Worm (Caenorhabditis elegans) whole organism, late embryonic: ENCODE results near the gene gop-1.

Experiments used
- C08G9.2 ChIP-seq: sonication (generic microtip); optimal IDR thresholded peaks from 2 replicates; lab custom pipeline; 2016; ENCODE audit warnings: mild to moderate bottlenecking, missing genetic modification characterization, moderate library complexity, missing compliant biosample characterization
- F13H6.1 ChIP-seq: sonication (generic microtip); optimal IDR thresholded peaks from 2 replicates; lab custom pipeline; 2016; ENCODE audit warnings: missing genetic modification characterization, missing compliant biosample characterization
- K09A11.1 ChIP-seq: sonication (generic microtip); optimal IDR thresholded peaks from 2 replicates; lab custom pipeline; 2017; ENCODE audit warnings: antibody characterized with exemption, mild to moderate bottlenecking, missing genetic modification characterization, missing compliant biosample characterization; ENCODE audit not compliant: insufficient read depth
- T23F11.4 ChIP-seq: fragments of 200-800 bp; sonication (Bioruptor generic); optimal IDR thresholded peaks from 2 replicates; lab custom pipeline; 2018; ENCODE audit warnings: mild to moderate bottlenecking, missing genetic modification characterization, missing compliant biosample characterization
- Y22D7AL.16 ChIP-seq: sonication (generic microtip); optimal IDR thresholded peaks from 2 replicates; lab custom pipeline; 2016; ENCODE audit warnings: missing genetic modification characterization, missing compliant biosample characterization
- ama-1 ChIP-seq: fragments of 150-350 bp; optimal IDR thresholded peaks from 2 replicates; lab custom pipeline; 2014
- ceh-14 ChIP-seq: sonication (generic microtip); optimal IDR thresholded peaks from 2 replicates; lab custom pipeline; 2016; ENCODE audit warnings: missing genotype, missing genetic modification characterization, missing compliant biosample characterization
- ceh-18 ChIP-seq: sonication (generic microtip); optimal IDR thresholded peaks from 2 replicates; lab custom pipeline; 2016; ENCODE audit warnings: missing genetic modification characterization, missing compliant biosample characterization
- ceh-19 ChIP-seq: fragments of 200-800 bp; sonication (Bioruptor generic); optimal IDR thresholded peaks from 2 replicates; lab custom pipeline; 2018; ENCODE audit warnings: mild to moderate bottlenecking, missing genetic modification characterization, missing compliant biosample characterization
- ceh-2 ChIP-seq: sonication (generic microtip); optimal IDR thresholded peaks from 2 replicates; lab custom pipeline; 2016; ENCODE audit warnings: missing genotype, missing genetic modification characterization, missing compliant biosample characterization
- ceh-22 ChIP-seq: sonication (generic microtip); optimal IDR thresholded peaks from 2 replicates; lab custom pipeline; 2017; ENCODE audit warnings: missing biosample characterization, missing genetic modification characterization
- ceh-31 ChIP-seq: sonication (generic microtip); optimal IDR thresholded peaks from 2 replicates; lab custom pipeline; 2016; ENCODE audit warnings: missing genetic modification characterization, missing compliant biosample characterization
- ceh-34 ChIP-seq: sonication (generic microtip); optimal IDR thresholded peaks from 2 replicates; lab custom pipeline; 2016; ENCODE audit warnings: mild to moderate bottlenecking, missing genetic modification characterization, missing compliant biosample characterization
- ceh-48 ChIP-seq: sonication (generic microtip); optimal IDR thresholded peaks from 2 replicates; lab custom pipeline; 2016; ENCODE audit warnings: missing genetic modification characterization, inconsistent platforms, missing compliant biosample characterization
- ceh-6 ChIP-seq: fragments of 200-800 bp; sonication (Bioruptor generic); optimal IDR thresholded peaks from 2 replicates; lab custom pipeline; 2018; ENCODE audit warnings: mild to moderate bottlenecking, missing genetic modification characterization, missing compliant biosample characterization
- ceh-9 ChIP-seq: sonication (generic microtip); optimal IDR thresholded peaks from 2 replicates; lab custom pipeline; 2016; ENCODE audit warnings: mild to moderate bottlenecking, missing genetic modification characterization, inconsistent platforms, missing compliant biosample characterization
- che-1 ChIP-seq: sonication (generic microtip); optimal IDR thresholded peaks from 2 replicates; lab custom pipeline; 2016; ENCODE audit warnings: mild to moderate bottlenecking, missing genetic modification characterization, missing compliant biosample characterization
- dve-1 ChIP-seq: sonication (generic microtip); optimal IDR thresholded peaks from 2 replicates; lab custom pipeline; 2017; ENCODE audit warnings: antibody characterized with exemption, mild to moderate bottlenecking, missing genetic modification characterization, missing compliant biosample characterization
- elt-2 ChIP-seq: sonication (generic microtip); optimal IDR thresholded peaks from 2 replicates; lab custom pipeline; 2016; ENCODE audit warnings: missing genetic modification reagents, missing genetic modification characterization, missing compliant biosample characterization
- elt-4 ChIP-seq: sonication (generic microtip); optimal IDR thresholded peaks from 2 replicates; lab custom pipeline; 2016; ENCODE audit warnings: missing genetic modification characterization, missing compliant biosample characterization
- ets-4 ChIP-seq: sonication (generic microtip); optimal IDR thresholded peaks from 2 replicates; lab custom pipeline; 2016; ENCODE audit warnings: missing genetic modification characterization, missing compliant biosample characterization
- eyg-1 ChIP-seq: sonication (generic microtip); optimal IDR thresholded peaks from 2 replicates; lab custom pipeline; 2016; ENCODE audit warnings: missing genotype, missing genetic modification characterization, missing compliant biosample characterization
- fax-1 ChIP-seq: sonication (generic microtip); optimal IDR thresholded peaks from 2 replicates; lab custom pipeline; 2016; ENCODE audit warnings: missing genotype, missing genetic modification characterization, missing compliant biosample characterization
- gmeb-2 ChIP-seq: sonication (generic microtip); optimal IDR thresholded peaks from 2 replicates; lab custom pipeline; 2016; ENCODE audit warnings: missing genetic modification characterization, inconsistent platforms, missing compliant biosample characterization
- hlh-13 ChIP-seq: fragments of 200-800 bp; sonication (Bioruptor generic); optimal IDR thresholded peaks from 2 replicates; lab custom pipeline; 2018; ENCODE audit warnings: mild to moderate bottlenecking, missing genetic modification characterization, missing compliant biosample characterization
- hlh-30 ChIP-seq: sonication (generic microtip); optimal IDR thresholded peaks from 2 replicates; lab custom pipeline; 2017; ENCODE audit warnings: antibody characterized with exemption, missing genetic modification characterization, missing compliant biosample characterization; ENCODE audit not compliant: insufficient read depth
- hlh-8 ChIP-seq: sonication (generic microtip); optimal IDR thresholded peaks from 2 replicates; lab custom pipeline; 2016; ENCODE audit warnings: missing genotype, missing genetic modification characterization, missing compliant biosample characterization
- lim-6 ChIP-seq: sonication (generic microtip); optimal IDR thresholded peaks from 2 replicates; lab custom pipeline; 2016; ENCODE audit warnings: missing genetic modification characterization, missing compliant biosample characterization
- lin-11 ChIP-seq: fragments of 200-800 bp; sonication (Bioruptor generic); optimal IDR thresholded peaks from 2 replicates; lab custom pipeline; 2018; ENCODE audit warnings: mild to moderate bottlenecking, missing genetic modification characterization, missing compliant biosample characterization
- madf-2 ChIP-seq: sonication (generic microtip); optimal IDR thresholded peaks from 2 replicates; lab custom pipeline; 2017; ENCODE audit warnings: missing genetic modification characterization, missing compliant biosample characterization
- nfya-1 ChIP-seq: sonication (generic microtip); optimal IDR thresholded peaks from 2 replicates; lab custom pipeline; 2017; ENCODE audit warnings: missing genetic modification characterization, mild to moderate bottlenecking, missing compliant biosample characterization, antibody characterized with exemption, moderate library complexity
- odd-2 ChIP-seq: sonication (generic microtip); optimal IDR thresholded peaks from 2 replicates; lab custom pipeline; 2017; ENCODE audit warnings: antibody characterized with exemption, mild to moderate bottlenecking, missing genetic modification characterization, missing compliant biosample characterization
- pag-3 ChIP-seq: sonication (generic microtip); optimal IDR thresholded peaks from 2 replicates; lab custom pipeline; 2016; ENCODE audit warnings: missing compliant biosample characterization, missing genetic modification characterization, borderline replicate concordance
- pax-1 ChIP-seq: fragments of 150-350 bp; optimal IDR thresholded peaks from 2 replicates; lab custom pipeline; 2014; ENCODE audit warnings: missing biosample characterization, missing genetic modification characterization
- pha-2 ChIP-seq: sonication (generic microtip); optimal IDR thresholded peaks from 2 replicates; lab custom pipeline; 2017; ENCODE audit warnings: mild to moderate bottlenecking, missing genetic modification characterization, missing compliant biosample characterization
- rnt-1 ChIP-seq: sonication (generic microtip); optimal IDR thresholded peaks from 2 replicates; lab custom pipeline; 2016; ENCODE audit warnings: missing genetic modification characterization, missing compliant biosample characterization
- sdc-2 ChIP-seq: sonication (generic microtip); optimal IDR thresholded peaks from 2 replicates; lab custom pipeline; 2016; ENCODE audit warnings: missing genotype, missing genetic modification characterization, missing compliant biosample characterization
- sox-2 ChIP-seq: fragments of 200-800 bp; sonication (Bioruptor generic); IDR thresholded peaks from 2 replicates; pipeline ENCODE4 v1.3.6; 2022; ENCODE audit warnings: missing genetic modification reagents, missing genetic modification characterization, missing compliant biosample characterization
- syd-9 ChIP-seq: sonication (generic microtip); optimal IDR thresholded peaks from 2 replicates; lab custom pipeline; 2016; ENCODE audit warnings: mild to moderate bottlenecking, missing genetic modification characterization, moderate library complexity, missing compliant biosample characterization
- tbx-2 ChIP-seq: sonication (generic microtip); optimal IDR thresholded peaks from 2 replicates; lab custom pipeline; 2016; ENCODE audit warnings: missing genetic modification characterization, missing compliant biosample characterization
- tbx-7 ChIP-seq: sonication (generic microtip); optimal IDR thresholded peaks from 2 replicates; lab custom pipeline; 2016; ENCODE audit warnings: missing genotype, missing genetic modification characterization, missing compliant biosample characterization
- ttx-3 ChIP-seq: sonication (generic microtip); optimal IDR thresholded peaks from 2 replicates; lab custom pipeline; 2016; ENCODE audit warnings: missing genetic modification reagents, missing genetic modification characterization, missing compliant biosample characterization
- unc-3 ChIP-seq, 2 experiments: fragments of 200-800 bp in 1 of 2; sonication (Bioruptor generic) in 1 of 2; sonication (generic microtip) in 1 of 2; conservative IDR thresholded peaks in 1 of 2; optimal IDR thresholded peaks in 1 of 2; 2 replicates each; pipeline versions ENCODE4 v1.3.6 to Lab custom; 2016 to 2022; ENCODE audit warnings: missing compliant biosample characterization in 2 of 2, missing genetic modification characterization in 2 of 2, missing genetic modification reagents in 1 of 2
- unc-42 ChIP-seq: sonication (generic microtip); optimal IDR thresholded peaks from 2 replicates; lab custom pipeline; 2016; ENCODE audit warnings: missing genotype, missing genetic modification characterization, missing compliant biosample characterization
- ztf-16 ChIP-seq: sonication (generic microtip); optimal IDR thresholded peaks from 2 replicates; lab custom pipeline; 2017; ENCODE audit warnings: missing genetic modification characterization, missing compliant biosample characterization

Gene gop-1

DNA sequence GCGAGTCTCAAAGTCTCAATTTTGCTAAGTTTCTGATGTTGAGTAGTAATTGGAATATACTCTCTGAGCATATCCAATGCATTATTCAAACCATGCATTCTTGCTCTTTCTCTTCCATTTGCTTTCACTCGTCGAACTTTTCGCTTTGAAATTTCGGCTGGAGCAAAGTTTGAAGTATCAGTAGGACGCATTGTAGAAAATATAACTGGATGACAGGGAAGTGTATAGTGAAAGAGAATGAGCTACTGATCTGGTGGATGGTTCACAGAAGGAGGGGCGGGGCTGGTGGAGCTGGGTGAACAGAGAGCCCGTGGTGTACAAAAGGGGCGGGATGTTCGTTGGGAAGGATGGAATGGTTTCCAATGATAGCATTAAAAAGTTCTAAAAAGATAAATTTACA, 12.4 kb upstream of the gop-1 start:
- TF ChIP-seq ceh-2 (no peak), che-1 (tag; lab: Kevin White, UChicago) (no peak), T23F11.4 (GFP tag; lab: Kevin White, UChicago) (no peak), sox-2 (GFP tag; lab: Robert Waterston, UW) (no peak), tbx-7 (tag; lab: Kevin White, UChicago) (no peak), ceh-9 (tag; lab: Kevin White, UChicago) (no peak), hlh-8 (tag; lab: Kevin White, UChicago) (no peak), sdc-2 (no peak), lim-6 (no peak), ets-4 (tag; lab: Kevin White, UChicago) (no peak), ceh-34 (no peak), C08G9.2 (tag; lab: Kevin White, UChicago) (no peak), dve-1 (no peak), gmeb-2 (tag; lab: Kevin White, UChicago) (no peak), lin-11 (tag; lab: Kevin White, UChicago) (no peak), pax-1 (tag; lab: Kevin White, UChicago) (no peak), hlh-30 (tag; lab: Kevin White, UChicago) (no peak), tbx-2 (no peak), ama-1 (no peak)

- TF ChIP-seq lim-6 = no peak
- no peak for TF ChIP-seq rnt-1
- TF ChIP-seq ets-4 (tag; lab: Kevin White, UChicago) = no peak
- no peak for TF ChIP-seq hlh-13 (GFP tag; lab: Kevin White, UChicago)
- TF ChIP-seq T23F11.4 (GFP tag; lab: Kevin White, UChicago) = no peak
- no peak for TF ChIP-seq unc-42
- TF ChIP-seq ceh-2 = no peak
These were observed 9.7 kb upstream of the gop-1 start, which contains the start of gene cnd-1 for ce11 chrIII:5244539-5244938. TSS of gene cnd-1 (minus strand) at chrIII:5244639.

DNA sequence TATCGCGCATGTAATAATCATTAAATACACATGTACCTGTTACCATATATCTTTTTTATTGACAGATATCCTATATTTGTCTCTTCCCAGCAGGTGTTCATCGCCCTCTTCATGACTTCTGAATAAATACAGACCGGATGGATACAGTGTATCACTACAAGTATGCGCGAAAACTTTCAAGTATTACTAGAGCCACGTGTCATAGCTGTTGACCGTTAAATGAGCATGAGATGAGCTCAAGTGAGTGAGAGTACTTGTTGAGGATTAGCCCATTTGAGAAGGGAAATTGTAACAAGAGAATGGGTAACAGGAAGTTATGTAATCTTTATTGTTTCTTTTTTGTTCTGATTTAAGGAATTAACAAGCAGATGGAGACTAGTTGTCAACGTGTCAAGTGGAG, 9.2 kb upstream of the gop-1 start:
- no peak for TF ChIP-seq eyg-1 (tag; lab: Kevin White, UChicago)
- no peak for TF ChIP-seq ttx-3 (tag; lab: Kevin White, UChicago)
- TF ChIP-seq K09A11.1 (tag; lab: Kevin White, UChicago) = no peak
- TF ChIP-seq ztf-16 (tag; lab: Kevin White, UChicago) = no peak
- TF ChIP-seq ama-1 = no peak
- no peak for TF ChIP-seq pha-2 (tag; lab: Kevin White, UChicago)
- TF ChIP-seq ceh-48 (tag; lab: Kevin White, UChicago) = no peak
- no peak for TF ChIP-seq lim-6
- TF ChIP-seq ceh-31 (tag; lab: Kevin White, UChicago) = no peak
- TF ChIP-seq ceh-14 (tag; lab: Kevin White, UChicago) = no peak
- TF ChIP-seq elt-4 = no peak
- no peak for TF ChIP-seq pag-3
- TF ChIP-seq nfya-1 (tag; lab: Kevin White, UChicago) = no peak
- no peak for TF ChIP-seq ceh-6 (GFP tag; lab: Kevin White, UChicago)
- no peak for TF ChIP-seq hlh-8 (tag; lab: Kevin White, UChicago)
- TF ChIP-seq elt-2 = no peak
- TF ChIP-seq madf-2 (tag; lab: Kevin White, UChicago) = no peak
- TF ChIP-seq ceh-19 = no peak

DNA sequence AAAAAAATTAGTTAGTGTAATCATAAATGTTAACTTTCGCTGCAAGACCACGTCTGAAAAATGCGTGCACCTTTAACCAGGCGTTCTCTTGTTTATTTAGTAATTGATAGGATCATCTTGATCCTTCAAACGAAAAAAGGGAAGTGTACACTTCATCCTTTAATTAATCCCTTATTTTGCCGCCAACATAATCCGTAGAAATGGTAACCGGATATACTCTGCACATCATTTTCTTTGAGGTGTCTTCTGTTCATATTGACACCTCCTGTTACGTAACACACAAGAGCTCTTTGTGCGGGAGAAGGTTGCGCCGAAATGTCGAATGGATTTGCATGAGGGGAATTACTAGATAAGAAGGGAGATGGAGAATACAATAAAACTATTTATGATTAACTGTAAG, 5.5 kb upstream of the gop-1 start:
- TF ChIP-seq syd-9 (tag; lab: Kevin White, UChicago) (no peak), hlh-8 (tag; lab: Kevin White, UChicago) (no peak), fax-1 (tag; lab: Kevin White, UChicago) (no peak), madf-2 (tag; lab: Kevin White, UChicago) (no peak), ceh-6 (GFP tag; lab: Kevin White, UChicago) (no peak), ceh-18 (no peak), unc-3 (GFP tag; conservative IDR thresholded peaks at IDR 0.05; lab: Robert Waterston, UW) (no peak), unc-3 (tag; optimal IDR thresholded peaks at IDR 0.05; lab: Kevin White, UChicago) (no peak), ceh-22 (no peak), eyg-1 (tag; lab: Kevin White, UChicago) (no peak), lim-6 (no peak), K09A11.1 (tag; lab: Kevin White, UChicago) (no peak), pha-2 (tag; lab: Kevin White, UChicago) (no peak), F13H6.1 (tag; lab: Kevin White, UChicago) (no peak), rnt-1 (no peak), Y22D7AL.16 (tag; lab: Kevin White, UChicago) (no peak), odd-2 (tag; lab: Kevin White, UChicago) (no peak)
